Worm (Caenorhabditis elegans) whole organism, midembryonic: ENCODE measurements around the gene Y57G7A.1.

Source experiments
- T22C8.4 ChIP-seq: fragments of 200-800 bp; sonication (Bioruptor generic); IDR thresholded peaks from 2 replicates; pipeline ENCODE4 v1.3.6; 2022; ENCODE audit warnings: missing genetic modification characterization, missing compliant biosample characterization
- cog-1 ChIP-seq: sonication (generic microtip); optimal IDR thresholded peaks from 2 replicates; lab custom pipeline; 2016; ENCODE audit warnings: missing genetic modification characterization, missing compliant biosample characterization
- flt-1 ChIP-seq: fragments of 200-800 bp; sonication (Bioruptor generic); IDR thresholded peaks from 2 replicates; pipeline ENCODE4 v1.3.6; 2022; ENCODE audit warnings: missing genetic modification characterization, missing compliant biosample characterization
- klf-2 ChIP-seq: fragments of 200-800 bp; sonication (Bioruptor generic); conservative IDR thresholded peaks from 2 replicates; pipeline ENCODE4 v1.3.6; 2022; ENCODE audit warnings: missing genetic modification reagents, missing genetic modification characterization, missing compliant biosample characterization
- med-1 ChIP-seq: sonication (generic microtip); optimal IDR thresholded peaks from 2 replicates; lab custom pipeline; 2017; ENCODE audit warnings: missing genetic modification characterization, mild to moderate bottlenecking, missing compliant biosample characterization, antibody characterized with exemption, missing genetic modification reagents; ENCODE audit not compliant: insufficient read depth
- ref-1 ChIP-seq: fragments of 200-800 bp; sonication (Bioruptor generic); conservative IDR thresholded peaks from 2 replicates; pipeline ENCODE4 v1.3.6; 2022; ENCODE audit warnings: missing genetic modification reagents, missing genetic modification characterization, missing compliant biosample characterization
- tab-1 ChIP-seq: fragments of 200-800 bp; sonication (Bioruptor generic); IDR thresholded peaks from 2 replicates; pipeline ENCODE4 v1.3.6; 2022; ENCODE audit warnings: missing genetic modification characterization, missing compliant biosample characterization
- ztf-23 ChIP-seq: fragments of 200-800 bp; sonication (Bioruptor generic); IDR thresholded peaks from 2 replicates; pipeline ENCODE4 v1.3.6; 2022; ENCODE audit warnings: missing genetic modification reagents, missing genetic modification characterization, missing compliant biosample characterization
- ztf-29 ChIP-seq: fragments of 200-800 bp; sonication (Bioruptor generic); IDR thresholded peaks from 2 replicates; pipeline ENCODE4 v1.3.6; 2022; ENCODE audit warnings: missing genetic modification reagents, missing genetic modification characterization, missing compliant biosample characterization

Gene Y57G7A.1

ce11 chrII:1298169-1298568, at the start of gene Y57G7A.1:
TSS of gene Y57G7A.1 (plus strand) at chrII:1298469.
- no peak for TF ChIP-seq ztf-23 (GFP tag; lab: Robert Waterston, UW)
- no peak for TF ChIP-seq T22C8.4
- TF ChIP-seq cog-1 (tag; lab: Kevin White, UChicago) = no peak
- no peak for TF ChIP-seq ztf-29 (GFP tag; lab: Robert Waterston, UW)
- TF ChIP-seq ref-1 (GFP tag; lab: Robert Waterston, UW) = no peak
- no peak for TF ChIP-seq tab-1 (GFP tag; lab: Robert Waterston, UW)
- no peak for TF ChIP-seq med-1 (GFP tag; lab: Kevin White, UChicago)
- no peak for TF ChIP-seq flt-1 (GFP tag; lab: Robert Waterston, UW)
- TF ChIP-seq klf-2 (GFP tag; lab: Robert Waterston, UW) = no peak

- TF ChIP-seq T22C8.4 (no peak), med-1 (GFP tag; lab: Kevin White, UChicago) (no peak), klf-2 (GFP tag; lab: Robert Waterston, UW) (no peak), tab-1 (GFP tag; lab: Robert Waterston, UW) (no peak), ref-1 (GFP tag; lab: Robert Waterston, UW) (no peak), cog-1 (tag; lab: Kevin White, UChicago) (no peak), flt-1 (GFP tag; lab: Robert Waterston, UW) (no peak), ztf-29 (GFP tag; lab: Robert Waterston, UW) (no peak)
Observed at ce11 chrII:1252259-1252658, 46.0 kb upstream of the Y57G7A.1 start, which contains the start of gene lin-42. TSS of gene lin-42 (minus strand) at chrII:1252359.

- TF ChIP-seq cog-1 (tag; lab: Kevin White, UChicago) = no peak
- no peak for TF ChIP-seq ztf-23 (GFP tag; lab: Robert Waterston, UW)
- no peak for TF ChIP-seq T22C8.4
- no peak for TF ChIP-seq tab-1 (GFP tag; lab: Robert Waterston, UW)
Observed at ce11 chrII:1255637-1256036, 42.6 kb upstream of the Y57G7A.1 start, which contains the start of gene clec-119. TSS of gene clec-119 (plus strand) at chrII:1255937.

ce11 chrII:1256742-1257141, 41.5 kb upstream of the Y57G7A.1 start:
- TF ChIP-seq cog-1 (tag; lab: Kevin White, UChicago) (no peak), ztf-29 (GFP tag; lab: Robert Waterston, UW) (no peak), tab-1 (GFP tag; lab: Robert Waterston, UW) (no peak), ztf-23 (GFP tag; lab: Robert Waterston, UW) (no peak), T22C8.4 (no peak), klf-2 (GFP tag; lab: Robert Waterston, UW) (no peak), ref-1 (GFP tag; lab: Robert Waterston, UW) (no peak), med-1 (GFP tag; lab: Kevin White, UChicago) (no peak), flt-1 (GFP tag; lab: Robert Waterston, UW) (no peak)

- TF ChIP-seq ref-1 (GFP tag; lab: Robert Waterston, UW) (no peak), T22C8.4 (no peak), klf-2 (GFP tag; lab: Robert Waterston, UW) (no peak), med-1 (GFP tag; lab: Kevin White, UChicago) (no peak), ztf-23 (GFP tag; lab: Robert Waterston, UW) (no peak), ztf-29 (GFP tag; lab: Robert Waterston, UW) (no peak), tab-1 (GFP tag; lab: Robert Waterston, UW) (no peak), cog-1 (tag; lab: Kevin White, UChicago) (no peak), flt-1 (GFP tag; lab: Robert Waterston, UW) (no peak)
Observed at ce11 chrII:1258634-1259033, 39.6 kb upstream of the Y57G7A.1 start, which contains the start of gene clpr-2. TSS of gene clpr-2 (plus strand) at chrII:1258934.

- TF ChIP-seq tab-1 (GFP tag; lab: Robert Waterston, UW) (no peak), cog-1 (tag; lab: Kevin White, UChicago) (no peak), flt-1 (GFP tag; lab: Robert Waterston, UW) (no peak), T22C8.4 (no peak)
Observed at ce11 chrII:1266790-1267189, 31.5 kb upstream of the Y57G7A.1 start, which contains the start of gene oac-30. TSS of gene oac-30 (minus strand) at chrII:1266890.

ce11 chrII:1271814-1272213, 26.5 kb upstream of the Y57G7A.1 start, which contains the start of gene srw-66:
TSS of gene srw-66 (minus strand) at chrII:1271914.
- TF ChIP-seq tab-1 (GFP tag; lab: Robert Waterston, UW) (no peak), med-1 (GFP tag; lab: Kevin White, UChicago) (no peak)

ce11 chrII:1275439-1275838, 22.8 kb upstream of the Y57G7A.1 start, which contains the start of gene Y57G7A.5:
TSS of gene Y57G7A.5 (minus strand) at chrII:1275539.
- TF ChIP-seq ref-1 (GFP tag; lab: Robert Waterston, UW) = no peak
- TF ChIP-seq klf-2 (GFP tag; lab: Robert Waterston, UW) = no peak
- no peak for TF ChIP-seq tab-1 (GFP tag; lab: Robert Waterston, UW)
- no peak for TF ChIP-seq flt-1 (GFP tag; lab: Robert Waterston, UW)
- TF ChIP-seq ztf-29 (GFP tag; lab: Robert Waterston, UW) = no peak
- TF ChIP-seq cog-1 (tag; lab: Kevin White, UChicago) = no peak
- TF ChIP-seq T22C8.4 = no peak
- no peak for TF ChIP-seq ztf-23 (GFP tag; lab: Robert Waterston, UW)
- TF ChIP-seq med-1 (GFP tag; lab: Kevin White, UChicago) = no peak

- TF ChIP-seq tab-1 (GFP tag; lab: Robert Waterston, UW) (no peak), ztf-23 (GFP tag; lab: Robert Waterston, UW) (no peak), ref-1 (GFP tag; lab: Robert Waterston, UW) (no peak), med-1 (GFP tag; lab: Kevin White, UChicago) (no peak), klf-2 (GFP tag; lab: Robert Waterston, UW) (no peak), ztf-29 (GFP tag; lab: Robert Waterston, UW) (no peak), T22C8.4 (no peak), flt-1 (GFP tag; lab: Robert Waterston, UW) (no peak), cog-1 (tag; lab: Kevin White, UChicago) (no peak)
Observed at ce11 chrII:1276778-1277177, 21.5 kb upstream of the Y57G7A.1 start, which contains the start of gene Y57G7A.11. TSS of gene Y57G7A.11 (minus strand) at chrII:1276878.
